Worm (Caenorhabditis elegans) whole organism, L1 larva: Measurements from ENCODE around the gene Y69A2AR.18.

ENCODE experiments used
- C04F5.9 ChIP-seq: sonication (generic microtip); optimal IDR thresholded peaks from 2 replicates; lab custom pipeline; 2016; ENCODE audit warnings: missing genetic modification characterization, missing compliant biosample characterization
- F16B12.6 ChIP-seq: fragments of 150-350 bp; optimal IDR thresholded peaks from 2 replicates; lab custom pipeline; 2014; ENCODE audit warnings: missing biosample characterization, missing genetic modification characterization
- ama-1 ChIP-seq: fragments of 150-350 bp; optimal IDR thresholded peaks from 2 replicates; lab custom pipeline; 2014
- ceh-82 ChIP-seq, 3 experiments: fragments of 150-350 bp in 1 of 3; sonication (generic microtip) in 2 of 3; optimal IDR thresholded peaks; 2 replicates each; lab custom pipeline; 2014 to 2017; ENCODE audit warnings: missing biosample characterization in 3 of 3, missing genetic modification characterization in 3 of 3
- ceh-88 ChIP-seq: fragments of 200-800 bp; sonication (Bioruptor generic); IDR thresholded peaks from 2 replicates; pipeline ENCODE4 v1.3.6; 2022; ENCODE audit warnings: missing genetic modification characterization, missing compliant biosample characterization
- dpl-1 ChIP-seq, 3 experiments: fragments of 150-350 bp in 2 of 3; sonication (generic microtip) in 1 of 3; optimal IDR thresholded peaks; 2 replicates each; lab custom pipeline; 2014 to 2017; ENCODE audit warnings: missing biosample characterization in 3 of 3, missing genetic modification characterization in 3 of 3, missing genetic modification reagents in 3 of 3
- dsc-1 ChIP-seq: sonication (generic microtip); optimal IDR thresholded peaks from 2 replicates; lab custom pipeline; 2016; ENCODE audit warnings: mild to moderate bottlenecking, missing genetic modification characterization, missing compliant biosample characterization
- egl-13 ChIP-seq: sonication (generic microtip); optimal IDR thresholded peaks from 2 replicates; lab custom pipeline; 2016; ENCODE audit warnings: missing genotype, missing genetic modification reagents, missing genetic modification characterization, missing compliant biosample characterization
- egl-27 ChIP-seq, 2 experiments: fragments of 150-350 bp in 1 of 2; sonication (generic microtip); optimal IDR thresholded peaks; 3 replicates each; lab custom pipeline; 2017 to 2018; ENCODE audit warnings: missing biosample characterization in 2 of 2, missing genetic modification characterization in 2 of 2, missing genetic modification reagents in 2 of 2
- elt-2 ChIP-seq: sonication (generic microtip); optimal IDR thresholded peaks from 2 replicates; lab custom pipeline; 2016; ENCODE audit warnings: missing genetic modification characterization, mild to moderate bottlenecking, inconsistent platforms, missing compliant biosample characterization, missing genetic modification reagents
- elt-3 ChIP-seq, 6 experiments: fragments of 150-350 bp in 1 of 6; sonication (generic microtip); optimal IDR thresholded peaks; 2 replicates each; lab custom pipeline; 2017 to 2018; ENCODE audit warnings: missing biosample characterization in 6 of 6, missing genetic modification characterization in 6 of 6, inconsistent platforms in 1 of 6
- ets-5 ChIP-seq: fragments of 200-800 bp; sonication (Bioruptor generic); IDR thresholded peaks from 2 replicates; pipeline ENCODE4 v1.3.6; 2022; ENCODE audit warnings: missing genetic modification characterization, missing compliant biosample characterization
- fkh-10 ChIP-seq: sonication (generic microtip); optimal IDR thresholded peaks from 2 replicates; lab custom pipeline; 2017; ENCODE audit warnings: missing biosample characterization, missing genetic modification reagents, missing genetic modification characterization
- fkh-8 ChIP-seq: sonication (generic microtip); optimal IDR thresholded peaks from 2 replicates; lab custom pipeline; 2016; ENCODE audit warnings: mild to moderate bottlenecking, missing genetic modification characterization, missing compliant biosample characterization
- fos-1 ChIP-seq: fragments of 150-350 bp; optimal IDR thresholded peaks from 2 replicates; lab custom pipeline; 2014; ENCODE audit warnings: missing biosample characterization, missing genetic modification characterization
- hlh-4 ChIP-seq: sonication (generic microtip); optimal IDR thresholded peaks from 2 replicates; lab custom pipeline; 2016; ENCODE audit warnings: mild to moderate bottlenecking, missing genetic modification characterization, missing compliant biosample characterization
- lin-35 ChIP-seq, 2 experiments: fragments of 150-350 bp; optimal IDR thresholded peaks; 2 replicates each; lab custom pipeline; 2014; ENCODE audit warnings: missing biosample characterization in 2 of 2, missing genetic modification characterization in 2 of 2, missing genetic modification reagents in 2 of 2
- mdl-1 ChIP-seq, 2 experiments: fragments of 150-350 bp; optimal IDR thresholded peaks; 2 replicates each; lab custom pipeline; 2014 to 2017; ENCODE audit warnings: missing biosample characterization in 2 of 2, missing genetic modification characterization in 2 of 2, inconsistent platforms in 1 of 2
- mep-1 ChIP-seq: fragments of 150-350 bp; optimal IDR thresholded peaks from 2 replicates; lab custom pipeline; 2014; ENCODE audit warnings: missing biosample characterization, missing genetic modification characterization
- nhr-11 ChIP-seq: fragments of 150-350 bp; optimal IDR thresholded peaks from 2 replicates; lab custom pipeline; 2014; ENCODE audit warnings: missing biosample characterization, missing genetic modification characterization
- nhr-12 ChIP-seq: sonication (generic microtip); optimal IDR thresholded peaks from 2 replicates; lab custom pipeline; 2017; ENCODE audit warnings: missing biosample characterization, missing genetic modification characterization
- nhr-20 ChIP-seq: sonication (generic microtip); optimal IDR thresholded peaks from 2 replicates; lab custom pipeline; 2016; ENCODE audit warnings: mild to moderate bottlenecking, missing genetic modification characterization, missing compliant biosample characterization
- nhr-28 ChIP-seq: fragments of 150-350 bp; optimal IDR thresholded peaks from 2 replicates; lab custom pipeline; 2014; ENCODE audit warnings: missing biosample characterization, missing genetic modification characterization
- nhr-47 ChIP-seq: sonication (generic microtip); optimal IDR thresholded peaks from 2 replicates; lab custom pipeline; 2016; ENCODE audit warnings: mild to moderate bottlenecking, missing genetic modification characterization, moderate library complexity, missing compliant biosample characterization
- nhr-71 ChIP-seq: sonication (generic microtip); optimal IDR thresholded peaks from 2 replicates; lab custom pipeline; 2016; ENCODE audit warnings: mild to moderate bottlenecking, missing genetic modification characterization, moderate library complexity, missing compliant biosample characterization
- nhr-76 ChIP-seq: sonication (generic microtip); optimal IDR thresholded peaks from 2 replicates; lab custom pipeline; 2017; ENCODE audit warnings: missing biosample characterization, missing genetic modification characterization
- nhr-77 ChIP-seq: fragments of 150-350 bp; optimal IDR thresholded peaks from 2 replicates; lab custom pipeline; 2014; ENCODE audit warnings: missing biosample characterization, missing genetic modification characterization
- nhr-84 ChIP-seq: sonication (generic microtip); optimal IDR thresholded peaks from 2 replicates; lab custom pipeline; 2017; ENCODE audit warnings: missing biosample characterization, missing genetic modification characterization
- nhr-90 ChIP-seq: sonication (generic microtip); optimal IDR thresholded peaks from 2 replicates; lab custom pipeline; 2016; ENCODE audit warnings: mild to moderate bottlenecking, missing genetic modification characterization, missing compliant biosample characterization; ENCODE audit not compliant: poor library complexity
- pag-3 ChIP-seq: sonication (generic microtip); optimal IDR thresholded peaks from 2 replicates; lab custom pipeline; 2017; ENCODE audit warnings: missing genetic modification characterization, mild to moderate bottlenecking, missing compliant biosample characterization, antibody characterized with exemption, borderline replicate concordance; ENCODE audit not compliant: insufficient read depth
- rnt-1 ChIP-seq: sonication (generic microtip); optimal IDR thresholded peaks from 2 replicates; lab custom pipeline; 2016; ENCODE audit warnings: mild to moderate bottlenecking, missing genetic modification characterization, moderate library complexity, missing compliant biosample characterization
- skn-1 ChIP-seq: fragments of 150-350 bp; optimal IDR thresholded peaks from 2 replicates; lab custom pipeline; 2014; ENCODE audit warnings: missing biosample characterization, missing genetic modification characterization
- snpc-4 ChIP-seq: fragments of 150-350 bp; optimal IDR thresholded peaks from 2 replicates; lab custom pipeline; 2014; ENCODE audit warnings: missing biosample characterization, missing genetic modification characterization
- snu-23 ChIP-seq: sonication (generic microtip); optimal IDR thresholded peaks from 2 replicates; lab custom pipeline; 2016; ENCODE audit warnings: missing genetic modification characterization, missing compliant biosample characterization
- sptf-1 ChIP-seq: fragments of 150-350 bp; optimal IDR thresholded peaks from 2 replicates; lab custom pipeline; 2014; ENCODE audit warnings: missing biosample characterization, missing genetic modification characterization
- tbx-2 ChIP-seq: sonication (generic microtip); optimal IDR thresholded peaks from 2 replicates; lab custom pipeline; 2016; ENCODE audit warnings: missing genetic modification characterization, missing compliant biosample characterization
- tlp-1 ChIP-seq: fragments of 150-350 bp; optimal IDR thresholded peaks from 2 replicates; lab custom pipeline; 2014; ENCODE audit warnings: missing biosample characterization, missing genetic modification characterization
- unc-30 ChIP-seq: sonication (generic microtip); optimal IDR thresholded peaks from 2 replicates; lab custom pipeline; 2017; ENCODE audit warnings: missing biosample characterization, missing genetic modification characterization
- unc-62 ChIP-seq: fragments of 150-350 bp; optimal IDR thresholded peaks from 2 replicates; lab custom pipeline; 2014; ENCODE audit warnings: missing biosample characterization, missing genetic modification reagents, missing genetic modification characterization
- unc-86 ChIP-seq: sonication (generic microtip); optimal IDR thresholded peaks from 2 replicates; lab custom pipeline; 2016; ENCODE audit warnings: missing genetic modification characterization, missing compliant biosample characterization
- zip-4 ChIP-seq: fragments of 200-800 bp; sonication (Bioruptor generic); optimal IDR thresholded peaks from 2 replicates; lab custom pipeline; 2018; ENCODE audit warnings: mild to moderate bottlenecking, missing genetic modification characterization, moderate library complexity, missing compliant biosample characterization
- ztf-11 ChIP-seq, 2 experiments: sonication (generic microtip); optimal IDR thresholded peaks; 2 replicates each; lab custom pipeline; 2016 to 2017; ENCODE audit warnings: missing genetic modification characterization in 2 of 2, missing biosample characterization in 1 of 2, missing compliant biosample characterization in 1 of 2
- ztf-4 ChIP-seq: fragments of 150-350 bp; optimal IDR thresholded peaks from 2 replicates; lab custom pipeline; 2014; ENCODE audit warnings: missing biosample characterization, missing genetic modification characterization

Gene Y69A2AR.18

DNA sequence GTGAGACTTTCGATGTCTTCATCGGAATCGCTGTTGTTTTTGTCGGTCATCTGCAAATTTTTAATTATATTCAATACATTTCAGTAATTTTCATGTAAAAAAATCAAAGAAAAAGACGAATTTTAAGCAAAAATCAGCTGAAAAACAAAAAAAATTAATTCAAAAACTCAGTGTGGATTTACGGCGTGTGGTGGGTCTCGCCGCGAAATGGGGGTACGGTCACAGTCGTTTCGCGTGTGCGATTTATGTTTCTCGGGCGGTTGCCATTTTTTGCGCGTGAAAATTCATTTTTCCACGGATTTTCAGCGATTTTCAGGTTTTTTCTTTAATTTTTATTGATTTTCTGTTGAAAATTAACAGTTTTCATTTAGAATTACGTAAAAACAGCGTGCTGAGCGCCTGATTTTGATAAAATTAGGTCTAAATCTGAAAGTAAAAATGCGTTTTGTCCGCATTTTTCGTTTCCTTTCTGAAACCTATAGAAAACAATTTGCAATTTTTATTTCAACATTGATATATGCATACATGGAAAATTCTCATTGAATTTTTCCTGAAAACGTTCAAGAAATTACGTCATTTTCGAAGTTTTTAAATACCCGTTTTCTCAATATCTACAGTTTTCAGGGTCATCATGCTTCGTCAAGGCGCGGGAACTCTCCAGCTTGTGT, at the start of gene Y69A2AR.18, which contains the start of gene ccdc-12 (continued):
- TF ChIP-seq unc-86 (tag; lab: Kevin White, UChicago) (peak; percentile 48), nhr-76 (tag; lab: Kevin White, UChicago) (no peak), lin-35 (GFP tag; optimal IDR thresholded peaks at IDR 0.05; lab: Kevin White, UChicago) (peak; percentile 74 to 82), nhr-47 (tag; lab: Kevin White, UChicago) (peak; percentile 76), snpc-4 (tag; lab: Kevin White, UChicago) (peak; percentile 11), egl-13 (no peak), pag-3 (no peak), nhr-90 (tag; lab: Kevin White, UChicago) (peak; percentile 34), F16B12.6 (tag; lab: Kevin White, UChicago) (peak; percentile 54), tlp-1 (tag; lab: Kevin White, UChicago) (no peak), fkh-8 (peak; percentile 41), dpl-1 (GFP tag; optimal IDR thresholded peaks at IDR 0.05; lab: Kevin White, UChicago) (peak; percentile 64 to 78 (median 72)), nhr-12 (tag; lab: Kevin White, UChicago) (no peak), snu-23 (GFP tag; lab: Kevin White, UChicago) (peak; percentile 75), nhr-28 (tag; lab: Kevin White, UChicago) (no peak), ztf-4 (tag; lab: Kevin White, UChicago) (no peak), skn-1 (tag; lab: Kevin White, UChicago) (peak; percentile 58), fkh-10 (GFP tag; lab: Kevin White, UChicago) (no peak), dsc-1 (peak; percentile 52), elt-2 (tag; lab: Kevin White, UChicago) (no peak), unc-62 (GFP tag; lab: Kevin White, UChicago) (no peak), sptf-1 (no peak), ceh-88 (GFP tag; lab: Robert Waterston, UW) (no peak), rnt-1 (tag; lab: Kevin White, UChicago) (no peak), ama-1 (lab: Kevin White, UChicago) (no peak), tbx-2 (tag; lab: Kevin White, UChicago) (peak; percentile 63), hlh-4 (tag; lab: Kevin White, UChicago) (no peak), ets-5 (GFP tag; lab: Robert Waterston, UW) (no peak), C04F5.9 (tag; lab: Kevin White, UChicago) (no peak), zip-4 (no peak), nhr-20 (peak; percentile 45), ceh-82 (tag; optimal IDR thresholded peaks at IDR 0.05; lab: Kevin White, UChicago) (peak; percentile 52 to 78 (median 76))
- TF ChIP-seq, all 84 proteins: peak for 30

- TF ChIP-seq nhr-77 (tag; lab: Kevin White, UChicago) (no peak), ztf-4 (tag; lab: Kevin White, UChicago) (no peak), dsc-1 (no peak), F16B12.6 (tag; lab: Kevin White, UChicago) (no peak), nhr-12 (tag; lab: Kevin White, UChicago) (no peak), ztf-11 (tag; optimal IDR thresholded peaks at IDR 0.05; lab: Kevin White, UChicago) (no peak), fos-1 (tag; lab: Kevin White, UChicago) (no peak), rnt-1 (tag; lab: Kevin White, UChicago) (no peak), nhr-71 (tag; lab: Kevin White, UChicago) (no peak), nhr-11 (tag; lab: Kevin White, UChicago) (no peak), mep-1 (tag; lab: Kevin White, UChicago) (no peak), dpl-1 (GFP tag; optimal IDR thresholded peaks at IDR 0.05; lab: Kevin White, UChicago) (no peak), elt-3 (tag; optimal IDR thresholded peaks at IDR 0.05; lab: Kevin White, UChicago) (no peak), nhr-84 (tag; lab: Kevin White, UChicago) (no peak), mdl-1 (tag; optimal IDR thresholded peaks at IDR 0.05; lab: Kevin White, UChicago) (no peak), skn-1 (tag; lab: Kevin White, UChicago) (no peak), egl-27 (tag; optimal IDR thresholded peaks at IDR 0.05; lab: Kevin White, UChicago) (no peak), unc-30 (no peak)
These were observed 44.3 kb upstream of the Y69A2AR.18 start, which contains the start of gene C45G7.13 for ce11 chrIV:2451233-2451632. C45G7.13 (minus strand) TSS chrIV:2451333.
